Worm (Caenorhabditis elegans) whole organism, L4 larva: ENCODE results near the gene soc-2.

ENCODE experiments used
- aha-1 ChIP-seq: fragments of 150-350 bp; peaks from one replicate; lab custom pipeline; 2014; ENCODE audit warnings: missing biosample characterization, missing genetic modification characterization
- aly-2 ChIP-seq: sonication (generic microtip); optimal IDR thresholded peaks from 2 replicates; lab custom pipeline; 2018; ENCODE audit warnings: missing biosample characterization, missing genetic modification characterization
- lin-1 ChIP-seq: fragments of 200-800 bp; sonication (Bioruptor generic); IDR thresholded peaks from 2 replicates; pipeline ENCODE4 v1.3.6; 2022; ENCODE audit warnings: missing genetic modification reagents, missing genetic modification characterization, missing compliant biosample characterization
- lin-15B ChIP-seq: fragments of 150-350 bp; sonication (generic microtip); optimal IDR thresholded peaks from 3 replicates; lab custom pipeline; 2014; ENCODE audit warnings: missing biosample characterization, missing genetic modification characterization
- nhr-77 ChIP-seq: fragments of 150-350 bp; optimal IDR thresholded peaks from 2 replicates; lab custom pipeline; 2014; ENCODE audit warnings: missing biosample characterization, missing genetic modification characterization
- ztf-11 ChIP-seq: fragments of 150-350 bp; optimal IDR thresholded peaks from 2 replicates; lab custom pipeline; 2014; ENCODE audit warnings: missing biosample characterization, missing genetic modification characterization

- TF ChIP-seq ztf-11: no peak
- no peak for TF ChIP-seq lin-1
- no peak for TF ChIP-seq aha-1
- TF ChIP-seq nhr-77 (tag; lab: Kevin White, UChicago): no peak
- no peak for TF ChIP-seq lin-15B (tag; lab: Kevin White, UChicago)
- TF ChIP-seq aly-2 (tag; lab: Kevin White, UChicago): no peak
These were observed 43.2 kb upstream of the soc-2 start, which contains the start of gene gpa-18 for ce11 chrIV:5195531-5195930.
